Worm (Caenorhabditis elegans) whole organism, young adult: Measurements from ENCODE around the gene pef-1.

Source experiments
- F22D6.2 ChIP-seq: sonication (generic microtip); optimal IDR thresholded peaks from 2 replicates; lab custom pipeline; 2016; ENCODE audit warnings: mild to moderate bottlenecking, missing genetic modification characterization, missing compliant biosample characterization
- F37B4.10 ChIP-seq: fragments of 200-800 bp; sonication (Bioruptor generic); IDR thresholded peaks from 2 replicates; pipeline ENCODE4 v1.3.6; 2022; ENCODE audit warnings: missing genetic modification characterization, missing compliant biosample characterization
- Y53F4B.3 ChIP-seq: fragments of 200-800 bp; sonication (Bioruptor generic); IDR thresholded peaks from 2 replicates; pipeline ENCODE4 v1.3.6; 2022; ENCODE audit warnings: missing genetic modification reagents, missing genetic modification characterization, missing compliant biosample characterization
- ccch-3 ChIP-seq: fragments of 200-800 bp; sonication (Bioruptor generic); optimal IDR thresholded peaks from 2 replicates; lab custom pipeline; 2018; ENCODE audit warnings: mild to moderate bottlenecking, missing genetic modification characterization, missing compliant biosample characterization
- ceh-58 ChIP-seq: fragments of 200-800 bp; sonication (Bioruptor generic); IDR thresholded peaks from 2 replicates; pipeline ENCODE4 v1.3.6; 2022; ENCODE audit warnings: missing genetic modification characterization, missing compliant biosample characterization
- let-607 ChIP-seq, 2 experiments: fragments of 200-800 bp in 1 of 2; sonication (Bioruptor generic) in 1 of 2; sonication (generic microtip) in 1 of 2; optimal IDR thresholded peaks; 2 replicates each; lab custom pipeline; 2016 to 2018; ENCODE audit warnings: mild to moderate bottlenecking in 2 of 2, missing compliant biosample characterization in 2 of 2, missing genetic modification characterization in 2 of 2, moderate library complexity in 2 of 2, missing genotype in 1 of 2
- lsy-27 ChIP-seq: sonication (generic microtip); optimal IDR thresholded peaks from 2 replicates; lab custom pipeline; 2017; ENCODE audit warnings: missing genetic modification characterization, mild to moderate bottlenecking, missing compliant biosample characterization, antibody characterized with exemption, missing genotype, borderline replicate concordance; ENCODE audit not compliant: insufficient read depth

DNA sequence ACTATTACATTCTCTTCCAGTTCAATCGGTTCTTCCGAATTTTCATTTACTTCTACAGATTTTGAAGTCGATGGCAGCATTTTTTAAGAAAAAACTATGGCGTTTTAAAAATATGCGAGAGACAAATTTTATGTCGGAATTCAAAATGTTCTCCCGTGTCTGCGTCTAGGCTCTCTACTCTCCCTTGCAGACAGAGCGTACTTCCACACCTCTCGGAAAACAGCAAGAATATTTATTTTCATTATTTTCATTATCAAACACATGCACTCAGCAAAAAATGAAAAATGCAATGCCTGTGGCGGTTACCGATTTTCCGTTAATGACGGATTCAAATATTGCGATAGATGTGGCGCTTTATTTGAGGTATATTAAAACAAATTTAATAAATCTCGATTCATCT, 30.6 kb downstream of the pef-1 start, which contains the start of the genes ztf-18 and F23H11.2:
- TF ChIP-seq F37B4.10 (GFP tag; lab: Robert Waterston, UW) (no peak), lsy-27 (tag; lab: Kevin White, UChicago) (no peak), let-607 (tag; optimal IDR thresholded peaks at IDR 0.05; lab: Kevin White, UChicago) (no peak), ccch-3 (GFP tag; lab: Kevin White, UChicago) (no peak), ceh-58 (GFP tag; lab: Robert Waterston, UW) (no peak), Y53F4B.3 (GFP tag; lab: Robert Waterston, UW) (no peak), F22D6.2 (tag; lab: Kevin White, UChicago) (no peak)
